Fruit fly (Drosophila melanogaster) whole organism, embryonic: Measurements from ENCODE around the gene CG42716.

Experiments used
- Blimp-1 ChIP-seq: fragments of 200-800 bp; sonication (Bioruptor generic); optimal IDR thresholded peaks from 3 replicates; lab custom pipeline; 2018; ENCODE audit warnings: missing biosample characterization, missing genetic modification characterization, mild to moderate bottlenecking, moderate library complexity, missing genetic modification reagents
- CG1024 ChIP-seq: fragments of 200-800 bp; sonication (Bioruptor generic); IDR thresholded peaks from 2 replicates; pipeline ENCODE4 v1.3.6; 2022; ENCODE audit warnings: missing biosample characterization, missing genetic modification characterization
- CG11504 ChIP-seq: fragments of 200-800 bp; sonication (Bioruptor generic); optimal IDR thresholded peaks from 3 replicates; lab custom pipeline; 2019; ENCODE audit warnings: missing biosample characterization, mild to moderate bottlenecking, missing genetic modification characterization, moderate library complexity
- CG12071 ChIP-seq: fragments of 200-800 bp; sonication (Bioruptor generic); optimal IDR thresholded peaks from 3 replicates; lab custom pipeline; 2018; ENCODE audit warnings: missing biosample characterization, mild to moderate bottlenecking, missing genetic modification characterization
- CG13424 ChIP-seq: fragments of 200-800 bp; sonication (Bioruptor generic); optimal IDR thresholded peaks from 2 replicates; lab custom pipeline; 2019; ENCODE audit warnings: missing biosample characterization, mild to moderate bottlenecking, missing genetic modification characterization, moderate library complexity
- CG15011 ChIP-seq: fragments of 200-800 bp; sonication (Bioruptor generic); optimal IDR thresholded peaks from 3 replicates; lab custom pipeline; 2018; ENCODE audit warnings: missing biosample characterization, mild to moderate bottlenecking, missing genetic modification characterization
- CG16815 ChIP-seq: fragments of 200-800 bp; sonication (Bioruptor generic); optimal IDR thresholded peaks from 3 replicates; lab custom pipeline; 2017; ENCODE audit warnings: missing biosample characterization, mild to moderate bottlenecking, missing genetic modification characterization
- CG17186 ChIP-seq: fragments of 200-800 bp; sonication (Bioruptor generic); optimal IDR thresholded peaks from 3 replicates; lab custom pipeline; 2017; ENCODE audit warnings: missing biosample characterization, missing genetic modification reagents, missing genetic modification characterization
- CG2129 ChIP-seq: fragments of 200-800 bp; sonication (Bioruptor generic); IDR thresholded peaks from 2 replicates; pipeline ENCODE4 v1.3.6; 2022; ENCODE audit warnings: missing biosample characterization, missing genetic modification characterization; ENCODE audit not compliant: partially characterized antibody
- CG2889 ChIP-seq: fragments of 200-800 bp; sonication (Bioruptor generic); IDR thresholded peaks from 3 replicates; pipeline ENCODE4 v1.3.6; 2022; ENCODE audit warnings: missing biosample characterization, missing genetic modification characterization
- CG3065 ChIP-seq: fragments of 200-800 bp; sonication (Bioruptor generic); optimal IDR thresholded peaks from 2 replicates; lab custom pipeline; 2016; ENCODE audit warnings: missing biosample characterization, missing genetic modification characterization
- CG3281 ChIP-seq: fragments of 200-800 bp; sonication (Bioruptor generic); optimal IDR thresholded peaks from 3 replicates; lab custom pipeline; 2017; ENCODE audit warnings: missing biosample characterization, mild to moderate bottlenecking, missing genetic modification characterization
- CG4424 ChIP-seq: fragments of 200-800 bp; sonication (Bioruptor generic); optimal IDR thresholded peaks from 3 replicates; lab custom pipeline; 2016; ENCODE audit warnings: missing biosample characterization, missing genetic modification characterization
- CG5245 ChIP-seq: fragments of 200-800 bp; sonication (Bioruptor generic); optimal IDR thresholded peaks from 3 replicates; lab custom pipeline; 2016; ENCODE audit warnings: missing biosample characterization, missing genetic modification characterization
- CG6654 ChIP-seq: fragments of 200-800 bp; sonication (Bioruptor generic); optimal IDR thresholded peaks from 2 replicates; lab custom pipeline; 2017; ENCODE audit warnings: missing biosample characterization, mild to moderate bottlenecking, missing genetic modification characterization
- CG7786 ChIP-seq: fragments of 200-800 bp; sonication (Bioruptor generic); optimal IDR thresholded peaks from 2 replicates; lab custom pipeline; 2016; ENCODE audit warnings: missing biosample characterization, missing genetic modification characterization
- CG7987 ChIP-seq: fragments of 200-800 bp; sonication (Bioruptor generic); optimal IDR thresholded peaks from 2 replicates; lab custom pipeline; 2018; ENCODE audit warnings: missing biosample characterization, mild to moderate bottlenecking, missing genetic modification characterization, moderate library complexity
- Fer1 ChIP-seq: fragments of 200-800 bp; sonication (Bioruptor generic); optimal IDR thresholded peaks from 2 replicates; lab custom pipeline; 2017; ENCODE audit warnings: missing biosample characterization, mild to moderate bottlenecking, missing genetic modification characterization
- HmgZ ChIP-seq: fragments of 200-800 bp; sonication (Bioruptor generic); optimal IDR thresholded peaks from 2 replicates; lab custom pipeline; 2018; ENCODE audit warnings: missing biosample characterization, mild to moderate bottlenecking, missing genetic modification characterization
- Hsf ChIP-seq: fragments of 200-800 bp; sonication (Bioruptor generic); optimal IDR thresholded peaks from 3 replicates; lab custom pipeline; 2016; ENCODE audit warnings: missing biosample characterization, missing genetic modification characterization
- Myb ChIP-seq: fragments of 200-800 bp; sonication (Bioruptor generic); optimal IDR thresholded peaks from 2 replicates; lab custom pipeline; 2016; ENCODE audit warnings: missing biosample characterization, missing genetic modification characterization
- Optix ChIP-seq: fragments of 200-800 bp; sonication (Bioruptor generic); IDR thresholded peaks from 3 replicates; pipeline ENCODE4 v1.3.6; 2022; ENCODE audit warnings: missing biosample characterization, missing genetic modification characterization
- PHDP ChIP-seq: fragments of 200-800 bp; sonication (Bioruptor generic); optimal IDR thresholded peaks from 3 replicates; lab custom pipeline; 2018; ENCODE audit warnings: missing biosample characterization, mild to moderate bottlenecking, missing genetic modification characterization, moderate library complexity
- Side ChIP-seq: fragments of 200-800 bp; sonication (Bioruptor generic); optimal IDR thresholded peaks from 2 replicates; lab custom pipeline; 2016; ENCODE audit warnings: missing biosample characterization, missing genetic modification characterization
- Sox100B ChIP-seq: fragments of 200-800 bp; sonication (Bioruptor generic); optimal IDR thresholded peaks from 3 replicates; lab custom pipeline; 2018; ENCODE audit warnings: missing biosample characterization, mild to moderate bottlenecking, missing genetic modification characterization
- Sox102F ChIP-seq: fragments of 200-800 bp; sonication (Bioruptor generic); optimal IDR thresholded peaks from 2 replicates; lab custom pipeline; 2018; ENCODE audit warnings: missing biosample characterization, mild to moderate bottlenecking, missing genetic modification characterization, moderate library complexity
- Usf ChIP-seq: fragments of 200-800 bp; sonication (Bioruptor generic); optimal IDR thresholded peaks from 2 replicates; lab custom pipeline; 2017; ENCODE audit warnings: missing genotype, missing biosample characterization, missing genetic modification characterization
- Xbp1 ChIP-seq: fragments of 200-800 bp; sonication (Bioruptor generic); optimal IDR thresholded peaks from 3 replicates; lab custom pipeline; 2016; ENCODE audit warnings: missing biosample characterization, mild to moderate bottlenecking, missing genetic modification characterization
- YL-1 ChIP-seq: fragments of 200-800 bp; sonication (Bioruptor generic); optimal IDR thresholded peaks from 3 replicates; lab custom pipeline; 2017; ENCODE audit warnings: missing biosample characterization, mild to moderate bottlenecking, missing genetic modification characterization
- bab2 ChIP-seq: fragments of 200-800 bp; sonication (Bioruptor generic); optimal IDR thresholded peaks from 2 replicates; lab custom pipeline; 2016; ENCODE audit warnings: missing biosample characterization, missing genetic modification characterization
- caup ChIP-seq: fragments of 200-800 bp; sonication (Bioruptor generic); optimal IDR thresholded peaks from 3 replicates; lab custom pipeline; 2017; ENCODE audit warnings: missing biosample characterization, mild to moderate bottlenecking, missing genetic modification characterization, moderate library complexity; ENCODE audit not compliant: severe bottlenecking
- cg ChIP-seq: fragments of 200-800 bp; sonication (Bioruptor generic); optimal IDR thresholded peaks from 3 replicates; lab custom pipeline; 2019; ENCODE audit warnings: missing biosample characterization, mild to moderate bottlenecking, missing genetic modification characterization, moderate library complexity
- crol ChIP-seq: fragments of 200-800 bp; sonication (Bioruptor generic); IDR thresholded peaks from 2 replicates; pipeline ENCODE4 v1.3.6; 2022; ENCODE audit warnings: missing biosample characterization, missing genetic modification characterization
- dati ChIP-seq: fragments of 200-800 bp; sonication (Bioruptor generic); IDR thresholded peaks from 2 replicates; pipeline ENCODE4 v1.3.6; 2022; ENCODE audit warnings: missing biosample characterization, missing genetic modification characterization
- dm ChIP-seq: fragments of 200-800 bp; sonication (Bioruptor generic); optimal IDR thresholded peaks from 3 replicates; lab custom pipeline; 2016; ENCODE audit warnings: missing biosample characterization, missing genetic modification characterization
- ems ChIP-seq: fragments of 200-800 bp; sonication (Bioruptor generic); optimal IDR thresholded peaks from 3 replicates; lab custom pipeline; 2016; ENCODE audit warnings: missing biosample characterization, missing genetic modification characterization
- gro ChIP-seq: fragments of 200-800 bp; sonication (Bioruptor generic); optimal IDR thresholded peaks from 2 replicates; lab custom pipeline; 2016; ENCODE audit warnings: missing biosample characterization, missing genetic modification characterization
- jigr1 ChIP-seq: fragments of 200-800 bp; sonication (Bioruptor generic); IDR thresholded peaks from 3 replicates; pipeline ENCODE4 v1.3.6; 2022; ENCODE audit warnings: missing biosample characterization, missing genetic modification characterization
- lbe ChIP-seq: fragments of 200-800 bp; sonication (Bioruptor generic); optimal IDR thresholded peaks from 2 replicates; lab custom pipeline; 2016; ENCODE audit warnings: missing biosample characterization, mild to moderate bottlenecking, missing genetic modification characterization
- lilli ChIP-seq: fragments of 200-800 bp; sonication (Bioruptor generic); optimal IDR thresholded peaks from 3 replicates; lab custom pipeline; 2016; ENCODE audit warnings: missing biosample characterization, missing genetic modification characterization
- maf-S ChIP-seq: fragments of 200-800 bp; sonication (Bioruptor generic); optimal IDR thresholded peaks from 2 replicates; lab custom pipeline; 2016; ENCODE audit warnings: missing biosample characterization, missing genetic modification characterization
- nom ChIP-seq: fragments of 200-800 bp; sonication (Bioruptor generic); optimal IDR thresholded peaks from 2 replicates; lab custom pipeline; 2017; ENCODE audit warnings: missing biosample characterization, missing genetic modification characterization, mild to moderate bottlenecking, moderate library complexity, missing genetic modification reagents
- pan ChIP-seq, 4 experiments: fragments of >200 bp in 3 of 4; fragments of 200-800 bp in 1 of 4; sonication (Bioruptor generic) in 1 of 4; optimal IDR thresholded peaks in 3 of 4; IDR thresholded peaks in 1 of 4; 2 replicates each; pipeline versions ENCODE4 v1.3.6 to Lab custom; 2017 to 2022; ENCODE audit warnings: missing biosample characterization in 2 of 4, missing genetic modification characterization in 2 of 4, mixed read lengths in 1 of 4
- pita ChIP-seq: fragments of 200-800 bp; sonication (Bioruptor generic); optimal IDR thresholded peaks from 2 replicates; lab custom pipeline; 2017; ENCODE audit warnings: missing biosample characterization, mild to moderate bottlenecking, missing genetic modification characterization
- sna ChIP-seq: fragments of 200-800 bp; sonication (Bioruptor generic); IDR thresholded peaks from 2 replicates; pipeline ENCODE4 v1.3.6; 2022; ENCODE audit warnings: missing biosample characterization, missing genetic modification characterization; ENCODE audit not compliant: partially characterized antibody
- tin ChIP-seq: fragments of 200-800 bp; sonication (Bioruptor generic); optimal IDR thresholded peaks from 3 replicates; lab custom pipeline; 2016; ENCODE audit warnings: missing biosample characterization, missing genetic modification characterization
- tio ChIP-seq: fragments of 200-800 bp; sonication (Bioruptor generic); optimal IDR thresholded peaks from 2 replicates; lab custom pipeline; 2017; ENCODE audit warnings: missing biosample characterization, missing genetic modification characterization, inconsistent platforms
- unpg ChIP-seq: fragments of 200-800 bp; sonication (Bioruptor generic); optimal IDR thresholded peaks from 3 replicates; lab custom pipeline; 2018; ENCODE audit warnings: missing biosample characterization, mild to moderate bottlenecking, missing genetic modification characterization, moderate library complexity
- vfl ChIP-seq: fragments of 200-800 bp; sonication (Bioruptor generic); optimal IDR thresholded peaks from 2 replicates; lab custom pipeline; 2016; ENCODE audit warnings: missing biosample characterization, missing genetic modification characterization

Gene CG42716

DNA sequence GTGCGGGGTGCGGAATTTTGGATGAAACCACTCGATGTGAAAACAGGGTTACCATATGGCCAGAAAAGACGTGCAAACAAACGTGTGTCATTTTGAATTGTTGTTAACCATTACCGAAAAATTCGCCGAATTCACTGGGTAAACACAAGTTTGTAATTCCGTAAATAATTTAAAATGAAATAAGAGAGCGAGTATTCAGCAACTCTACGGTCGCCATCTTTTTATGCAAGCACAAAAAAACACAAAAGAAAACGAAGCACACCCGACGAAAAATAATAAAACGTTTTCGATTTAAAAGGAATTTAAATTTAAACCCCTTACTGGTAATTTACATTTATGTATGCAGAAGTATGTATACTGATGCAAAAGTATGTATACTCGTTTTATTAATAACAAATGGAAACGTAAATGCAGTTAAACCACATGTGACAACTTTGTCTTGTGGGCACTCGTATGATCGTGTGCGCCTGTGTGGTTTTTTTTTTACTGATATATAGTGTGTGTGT is 12.3 kb downstream of the CG42716 start (continued):
- peak; percentile 90 for TF ChIP-seq Xbp1 (GFP tag; lab: Kevin White, UChicago)
- peak; percentile 92 for TF ChIP-seq caup (GFP tag; lab: Kevin White, UChicago)
- TF ChIP-seq unpg (GFP tag; lab: Kevin White, UChicago) = peak; percentile 97
- TF ChIP-seq Blimp-1 (GFP tag; lab: Kevin White, UChicago) = peak; percentile 93
- peak; percentile 96 for TF ChIP-seq Sox102F (GFP tag; lab: Kevin White, UChicago)
- TF ChIP-seq CG3281 (GFP tag; lab: Kevin White, UChicago) = peak; percentile 88
- TF ChIP-seq nom = peak; percentile 89
- TF ChIP-seq pita (GFP tag; lab: Kevin White, UChicago) = no peak
- TF ChIP-seq lbe (GFP tag; lab: Kevin White, UChicago) = peak; percentile 97
- TF ChIP-seq tio (GFP tag; lab: Kevin White, UChicago) = peak; percentile 76
- no peak for TF ChIP-seq sna (GFP tag; lab: Robert Waterston, UW)
- peak; percentile 92 for TF ChIP-seq CG11504
- peak; percentile 88 for TF ChIP-seq vfl (GFP tag; lab: Kevin White, UChicago)
- TF ChIP-seq YL-1 (GFP tag; lab: Kevin White, UChicago) = peak; percentile 87
- peak; percentile 73 for TF ChIP-seq dm (GFP tag; lab: Kevin White, UChicago)
- peak; percentile 94 for TF ChIP-seq lilli (GFP tag; lab: Kevin White, UChicago)
- peak; percentile 91 for TF ChIP-seq Side
- no peak for TF ChIP-seq CG2129 (GFP tag; lab: Robert Waterston, UW)
- peak; percentile 93 for TF ChIP-seq crol (GFP tag; lab: Robert Waterston, UW)
- TF ChIP-seq Hsf (GFP tag; lab: Kevin White, UChicago) = peak; percentile 92
- TF ChIP-seq maf-S (GFP tag; lab: Kevin White, UChicago) = peak; percentile 91
- TF ChIP-seq CG17186 = peak; percentile 68
- peak; percentile 91 for TF ChIP-seq CG7786
- TF ChIP-seq CG16815 (GFP tag; lab: Kevin White, UChicago) = peak; percentile 78
- TF ChIP-seq bab2 (GFP tag; lab: Kevin White, UChicago) = peak; percentile 84
- peak; percentile 89 for TF ChIP-seq Sox100B (GFP tag; lab: Kevin White, UChicago)
- TF ChIP-seq cg (GFP tag; lab: Kevin White, UChicago) = peak; percentile 83
- peak; percentile 86 for TF ChIP-seq CG15011
- peak; percentile 82 for TF ChIP-seq CG4424 (GFP tag; lab: Kevin White, UChicago)
- no peak for TF ChIP-seq pan (optimal IDR thresholded peaks at IDR 0.05; lab: Kevin White, UChicago)
- TF ChIP-seq pan (GFP tag; optimal IDR thresholded peaks at IDR 0.05 in 1 of 2, IDR thresholded peaks at IDR 0.05 in 1 of 2) = peak in 1 of 2 experiments; percentile 93
- peak; percentile 74 for TF ChIP-seq CG1024 (GFP tag; lab: Robert Waterston, UW)
- peak; percentile 69 for TF ChIP-seq CG6654 (GFP tag; lab: Kevin White, UChicago)
- peak; percentile 79 for TF ChIP-seq dati (GFP tag; lab: Robert Waterston, UW)
- TF ChIP-seq Fer1 = peak; percentile 97
- TF ChIP-seq Usf (GFP tag; lab: Kevin White, UChicago) = peak; percentile 76
- peak; percentile 97 for TF ChIP-seq PHDP
- peak; percentile 91 for TF ChIP-seq CG12071
- TF ChIP-seq CG13424 = peak; percentile 96
- TF ChIP-seq Myb (GFP tag; lab: Kevin White, UChicago) = peak; percentile 73
- TF ChIP-seq CG2889 (GFP tag; lab: Robert Waterston, UW) = peak; percentile 75; the same call in 2 of the 3 replicates
- TF ChIP-seq HmgZ (tag; lab: Kevin White, UChicago) = peak; percentile 95
- peak; percentile 93 for TF ChIP-seq gro (GFP tag; lab: Kevin White, UChicago)
- TF ChIP-seq jigr1 = 0 out of 3 replicates have a peak, but pooled peaks have one; percentile 48
- TF ChIP-seq Optix = peak; percentile 82; the same call in 2 of the 3 replicates
- peak; percentile 72 for TF ChIP-seq CG7987 (GFP tag; lab: Kevin White, UChicago)
- peak; percentile 86 for TF ChIP-seq tin
- TF ChIP-seq ems (GFP tag; lab: Kevin White, UChicago) = peak; percentile 88
- TF ChIP-seq CG5245 (GFP tag; lab: Kevin White, UChicago) = peak; percentile 63
- TF ChIP-seq CG3065 (GFP tag; lab: Kevin White, UChicago) = peak; percentile 59
